Worm (Caenorhabditis elegans) whole organism, late embryonic: ENCODE data around the gene sru-45.

Experiments used
- ceh-18 ChIP-seq: sonication (generic microtip); optimal IDR thresholded peaks from 2 replicates; lab custom pipeline; 2016; ENCODE audit warnings: missing genetic modification characterization, missing compliant biosample characterization
- ceh-6 ChIP-seq: fragments of 200-800 bp; sonication (Bioruptor generic); optimal IDR thresholded peaks from 2 replicates; lab custom pipeline; 2018; ENCODE audit warnings: mild to moderate bottlenecking, missing genetic modification characterization, missing compliant biosample characterization
- madf-2 ChIP-seq: sonication (generic microtip); optimal IDR thresholded peaks from 2 replicates; lab custom pipeline; 2017; ENCODE audit warnings: missing genetic modification characterization, missing compliant biosample characterization
- pha-4 ChIP-seq: fragments of 150-350 bp; optimal IDR thresholded peaks from 2 replicates; lab custom pipeline; 2018; ENCODE audit warnings: missing biosample characterization, missing genetic modification reagents, missing genetic modification characterization

DNA sequence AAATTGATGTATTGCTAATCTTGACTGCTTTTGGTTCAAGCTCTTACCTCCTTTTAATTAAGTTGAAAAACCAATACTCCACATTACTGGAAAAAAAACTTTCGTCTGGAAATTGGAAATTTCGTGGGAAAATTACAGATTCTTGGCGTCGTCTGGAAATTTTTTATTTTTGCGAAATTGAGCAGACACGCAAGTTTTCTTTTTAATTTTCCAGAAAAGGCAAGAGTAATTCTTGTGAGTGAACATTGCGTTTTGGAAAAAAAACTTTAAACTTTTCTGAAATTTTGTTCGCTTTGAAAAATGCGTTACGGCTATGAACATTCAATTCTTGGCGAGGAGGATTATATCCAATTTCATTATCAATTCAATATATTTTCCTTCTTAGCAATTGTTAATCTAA, at the start of gene sru-45:
- no peak for TF ChIP-seq madf-2 (tag; lab: Kevin White, UChicago)
- no peak for TF ChIP-seq ceh-6 (GFP tag; lab: Kevin White, UChicago)
- TF ChIP-seq ceh-18 (tag; lab: Kevin White, UChicago), result no peak
- TF ChIP-seq pha-4 (tag; lab: Kevin White, UChicago), result no peak
